Fruit fly (Drosophila melanogaster): ENCODE measurements around the gene CG17768.

The CG17768 gene

dm6 chr2L:10413251-10414127 is 8.5 kb upstream of the CG17768 start, which contains the start of the genes CG5355 and Klp31E:
TSS of gene CG5355 (minus strand) at chr2L:10413463.
TSS of gene Klp31E (plus strand) at chr2L:10414017.
- no peak for TF ChIP-seq CG8478 (optimal IDR thresholded peaks at IDR 0.05)
- TF ChIP-seq CTCF (optimal IDR thresholded peaks at IDR 0.05) = no peak

DNA sequence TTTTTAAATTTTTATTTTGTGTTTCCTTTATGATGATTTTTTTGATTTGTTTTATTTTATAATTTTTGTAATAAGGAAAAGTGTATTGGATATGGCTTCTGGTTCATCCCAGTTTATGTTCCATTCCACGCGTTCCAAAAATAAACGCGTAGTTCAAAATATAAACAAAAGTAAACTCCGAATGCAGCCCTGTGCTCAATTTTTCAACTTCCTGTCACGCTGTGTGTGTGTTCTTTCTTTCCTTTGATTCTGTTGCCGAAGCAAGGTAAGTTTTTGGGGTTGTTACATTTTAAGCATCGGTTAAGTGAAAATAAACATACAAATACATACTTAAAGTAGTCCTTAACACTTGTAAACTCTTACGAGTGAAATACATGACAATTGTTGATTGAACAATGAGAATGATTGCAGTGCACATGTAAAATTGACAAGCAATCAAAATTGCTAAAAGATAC is 3.1 kb upstream of the CG17768 start, which contains the start of the genes Ip259 and RpS27A:
TSS of gene Ip259 (plus strand) at position 231 of the 455 bp plus-strand sequence.
TSS of gene RpS27A (plus strand) at position 231 of the 455 bp plus-strand sequence.
- TF ChIP-seq CTCF (optimal IDR thresholded peaks at IDR 0.05) (peak in 1 of 2 experiments; percentile 11), CG8478 (optimal IDR thresholded peaks at IDR 0.05) (no peak)

dm6 chr2L:10403803-10404315 is 1.1 kb downstream of the CG17768 start:
- TF ChIP-seq CG8478 (optimal IDR thresholded peaks at IDR 0.05) = no peak
- TF ChIP-seq CTCF (optimal IDR thresholded peaks at IDR 0.05) = no peak

- no peak for TF ChIP-seq CTCF (optimal IDR thresholded peaks at IDR 0.05)
- no peak for TF ChIP-seq CG8478 (optimal IDR thresholded peaks at IDR 0.05)
Observed at dm6 chr2L:10396877-10397587, 8.0 kb downstream of the CG17768 start.

- TF ChIP-seq CTCF (optimal IDR thresholded peaks at IDR 0.05) (no peak), CG8478 (optimal IDR thresholded peaks at IDR 0.05) (no peak)
Observed at dm6 chr2L:10396488-10396824, 8.5 kb downstream of the CG17768 start, which contains the start of gene Cnot4. TSS of gene Cnot4 (plus strand) at chr2L:10396716.

- TF ChIP-seq CG8478 (optimal IDR thresholded peaks at IDR 0.05) (no peak), CTCF (optimal IDR thresholded peaks at IDR 0.05) (no peak)
Observed at dm6 chr2L:10395642-10396487, 9.1 kb downstream of the CG17768 start, which contains the start of gene Mdh1. TSS of gene Mdh1 (minus strand) at chr2L:10396332.

dm6 chr2L:10395035-10395434 is 10.0 kb downstream of the CG17768 start:
- TF ChIP-seq CG8478 (optimal IDR thresholded peaks at IDR 0.05) = no peak
- no peak for TF ChIP-seq CTCF (optimal IDR thresholded peaks at IDR 0.05)

- TF ChIP-seq CG8478 (optimal IDR thresholded peaks at IDR 0.05) = no peak
- no peak for TF ChIP-seq CTCF (optimal IDR thresholded peaks at IDR 0.05)
Observed at dm6 chr2L:10393467-10393866, 11.5 kb downstream of the CG17768 start.

dm6 chr2L:10387869-10388726 is 16.9 kb downstream of the CG17768 start, which contains the start of gene da:
TSS of gene da (plus strand) at chr2L:10388105.
- no peak for TF ChIP-seq CG8478 (optimal IDR thresholded peaks at IDR 0.05)
- TF ChIP-seq CTCF (optimal IDR thresholded peaks at IDR 0.05) = peak in 1 of 2 experiments; percentile 51

DNA sequence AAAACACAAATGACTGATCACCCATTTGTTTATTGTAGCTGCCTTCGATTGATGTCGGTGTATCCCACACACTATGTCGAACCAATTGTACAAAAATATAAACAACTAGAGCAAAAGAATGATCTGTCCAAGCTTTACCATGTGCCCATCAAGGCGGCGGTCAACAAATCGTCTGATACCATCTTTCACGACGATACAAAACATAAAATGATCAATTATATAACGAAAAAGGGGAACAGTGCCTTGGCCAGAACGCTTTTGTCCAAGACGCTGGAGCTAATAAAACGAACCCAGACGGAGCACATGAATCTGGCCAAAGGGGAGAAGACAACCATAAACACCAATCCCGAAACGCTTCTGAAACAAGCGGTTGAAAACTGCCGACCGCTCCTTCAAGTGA is 18.2 kb downstream of the CG17768 start:
- TF ChIP-seq CG8478 (optimal IDR thresholded peaks at IDR 0.05) (no peak), CTCF (optimal IDR thresholded peaks at IDR 0.05) (no peak)

- TF ChIP-seq CG8478 (optimal IDR thresholded peaks at IDR 0.05) = no peak
- no peak for TF ChIP-seq CTCF (optimal IDR thresholded peaks at IDR 0.05)
Observed at dm6 chr2L:10386208-10386805, 18.7 kb downstream of the CG17768 start, which contains the start of the genes Cdk1 and mRpS7. TSS of gene Cdk1 (minus strand) at chr2L:10386262. TSS of gene mRpS7 (plus strand) at chr2L:10386662.

dm6 chr2L:10381890-10382450 is 23.0 kb downstream of the CG17768 start, which contains the start of gene CG5096:
TSS of gene CG5096 (plus strand) at chr2L:10382263.
- TF ChIP-seq CTCF (optimal IDR thresholded peaks at IDR 0.05) (no peak), CG8478 (optimal IDR thresholded peaks at IDR 0.05) (no peak)
